ENCODE assay signal across 3 worm cellular contexts in genomic region chrX:14557352-14557935, ce11.
TF ChIP-seq lines count a peak whose summit lies in the region.

No protein-coding gene starts in this region.

TF ChIP-seq in whole organism, L1 larva, 84 proteins besides CTCF, POLR2A, EP300 and RAD21 (continued from another document):
- TF ChIP-seq dsc-1 (tag; optimal IDR thresholded peaks at IDR 0.05; lab: Kevin White, UChicago), result peak; percentile 17
- TF ChIP-seq efl-1 (optimal IDR thresholded peaks at IDR 0.05; lab: Kevin White, UChicago), result peak in 1 of 2 experiments; percentile 33
- TF ChIP-seq efl-1 (GFP tag; optimal IDR thresholded peaks at IDR 0.05 in 1 of 2; lab: Kevin White, UChicago), result peak in 1 of 2 experiments; percentile 92
- no peak for TF ChIP-seq nhr-85 (tag; lab: Kevin White, UChicago)
- no peak for TF ChIP-seq hlh-4 (tag; optimal IDR thresholded peaks at IDR 0.05; lab: Kevin White, UChicago)
- no peak for TF ChIP-seq unc-62 (GFP tag; optimal IDR thresholded peaks at IDR 0.05; lab: Kevin White, UChicago)
- no peak for TF ChIP-seq pqm-1 (tag; optimal IDR thresholded peaks at IDR 0.05; lab: Kevin White, UChicago)
- peak; percentile 65 for TF ChIP-seq nhr-20 (tag; optimal IDR thresholded peaks at IDR 0.05; lab: Kevin White, UChicago)
- no peak for TF ChIP-seq sup-37 (GFP tag; optimal IDR thresholded peaks at IDR 0.05; lab: Kevin White, UChicago)
- TF ChIP-seq nhr-77 (tag; optimal IDR thresholded peaks at IDR 0.05; lab: Kevin White, UChicago), result no peak
- TF ChIP-seq elt-2 (tag; optimal IDR thresholded peaks at IDR 0.05; lab: Kevin White, UChicago), result peak; percentile 49
- TF ChIP-seq ztf-4 (tag; optimal IDR thresholded peaks at IDR 0.05; lab: Kevin White, UChicago), result peak; percentile 32
- TF ChIP-seq sptf-1 (tag; optimal IDR thresholded peaks at IDR 0.05; lab: Kevin White, UChicago), result no peak
- TF ChIP-seq mep-1 (tag; optimal IDR thresholded peaks at IDR 0.05; lab: Kevin White, UChicago), result no peak
- TF ChIP-seq efl-3 (GFP tag; optimal IDR thresholded peaks at IDR 0.05; lab: Kevin White, UChicago), result no peak
- TF ChIP-seq unc-86 (tag; optimal IDR thresholded peaks at IDR 0.05; lab: Kevin White, UChicago), result peak; percentile 68
- TF ChIP-seq isw-1 (GFP tag; IDR thresholded peaks at IDR 0.05; lab: Robert Waterston, UW), result peak; percentile 40
- peak; percentile 7 for TF ChIP-seq snpc-4 (tag; optimal IDR thresholded peaks at IDR 0.05; lab: Kevin White, UChicago)
- TF ChIP-seq nhr-28 (tag; optimal IDR thresholded peaks at IDR 0.05; lab: Kevin White, UChicago), result no peak
- TF ChIP-seq egl-13 (tag; optimal IDR thresholded peaks at IDR 0.05; lab: Kevin White, UChicago), result peak; percentile 28
- TF ChIP-seq unc-30 (tag; optimal IDR thresholded peaks at IDR 0.05; lab: Kevin White, UChicago), result no peak
- no peak for TF ChIP-seq vab-15 (tag; optimal IDR thresholded peaks at IDR 0.05; lab: Kevin White, UChicago)
- TF ChIP-seq blmp-1 (tag; optimal IDR thresholded peaks at IDR 0.05; lab: Kevin White, UChicago), result no peak
- TF ChIP-seq dpl-1 (GFP tag; optimal IDR thresholded peaks at IDR 0.05; lab: Kevin White, UChicago), result peak in 1 of 3 experiments; percentile 2
- TF ChIP-seq nhr-19 (GFP tag; conservative IDR thresholded peaks at IDR 0.05; lab: Robert Waterston, UW), result peak; percentile 80
- peak; percentile 8 to 19 for TF ChIP-seq lin-35 (GFP tag; optimal IDR thresholded peaks at IDR 0.05; lab: Kevin White, UChicago)
- TF ChIP-seq sox-4 (tag; optimal IDR thresholded peaks at IDR 0.05; lab: Kevin White, UChicago), result no peak
- peak; percentile 55 for TF ChIP-seq irx-1 (tag; optimal IDR thresholded peaks at IDR 0.05; lab: Kevin White, UChicago)
- TF ChIP-seq ceh-82 (tag; optimal IDR thresholded peaks at IDR 0.05; lab: Kevin White, UChicago), result peak; percentile 45 to 59 (median 59)
- no peak for TF ChIP-seq fos-1 (tag; optimal IDR thresholded peaks at IDR 0.05; lab: Kevin White, UChicago)
- TF ChIP-seq xbp-1 (tag; optimal IDR thresholded peaks at IDR 0.05; lab: Kevin White, UChicago), result peak; percentile 35
- peak; percentile 72 for TF ChIP-seq nhr-47 (tag; optimal IDR thresholded peaks at IDR 0.05; lab: Kevin White, UChicago)
- TF ChIP-seq ceh-63 (GFP tag; optimal IDR thresholded peaks at IDR 0.05; lab: Kevin White, UChicago), result no peak
- peak; percentile 70 for TF ChIP-seq snu-23 (GFP tag; optimal IDR thresholded peaks at IDR 0.05; lab: Kevin White, UChicago)
- no peak for TF ChIP-seq hpl-2 (GFP tag; optimal IDR thresholded peaks at IDR 0.05; lab: Kevin White, UChicago)
- TF ChIP-seq Y116A8C.19 (tag; optimal IDR thresholded peaks at IDR 0.05; lab: Kevin White, UChicago; ENCODE audit: borderline replicate concordance), result no peak
- no peak for TF ChIP-seq jun-1 (tag; optimal IDR thresholded peaks at IDR 0.05; lab: Kevin White, UChicago)
- TF ChIP-seq nhr-237 (tag; optimal IDR thresholded peaks at IDR 0.05; lab: Kevin White, UChicago), result no peak
- TF ChIP-seq aha-1 (tag; optimal IDR thresholded peaks at IDR 0.05; lab: Kevin White, UChicago), result no peak
- no peak for TF ChIP-seq ama-1 (optimal IDR thresholded peaks at IDR 0.05; lab: Kevin White, UChicago)
- no peak for TF ChIP-seq fkh-4 (tag; optimal IDR thresholded peaks at IDR 0.05; lab: Kevin White, UChicago; ENCODE audit: borderline replicate concordance)
- TF ChIP-seq lin-14 (GFP tag; optimal IDR thresholded peaks at IDR 0.05; lab: Kevin White, UChicago), result peak; percentile 96

TF ChIP-seq in whole organism, L3 larva, 47 proteins besides CTCF, POLR2A, EP300 and RAD21 (continued from another document):
- TF ChIP-seq tbx-2 (tag; optimal IDR thresholded peaks at IDR 0.05; lab: Kevin White, UChicago), result peak; percentile 47
- no peak for TF ChIP-seq nhr-76 (tag; optimal IDR thresholded peaks at IDR 0.05; lab: Kevin White, UChicago)
- TF ChIP-seq mml-1 (tag; optimal IDR thresholded peaks at IDR 0.05; lab: Kevin White, UChicago), result no peak
- peak; percentile 60 for TF ChIP-seq pha-4 (tag; optimal IDR thresholded peaks at IDR 0.05; lab: Kevin White, UChicago)
- TF ChIP-seq ceh-16 (tag; optimal IDR thresholded peaks at IDR 0.05; lab: Kevin White, UChicago), result no peak
- no peak for TF ChIP-seq nhr-67 (tag; optimal IDR thresholded peaks at IDR 0.05; lab: Kevin White, UChicago)
- TF ChIP-seq pqm-1 (tag; optimal IDR thresholded peaks at IDR 0.05; lab: Kevin White, UChicago), result no peak
- no peak for TF ChIP-seq nhr-12 (tag; optimal IDR thresholded peaks at IDR 0.05; lab: Kevin White, UChicago)
- TF ChIP-seq nhr-237 (tag; optimal IDR thresholded peaks at IDR 0.05; lab: Kevin White, UChicago), result no peak

TF ChIP-seq in whole organism, L4 larva, 104 proteins besides CTCF, POLR2A, EP300 and RAD21 (continued from another document):
- TF ChIP-seq nhr-25 (tag; optimal IDR thresholded peaks at IDR 0.05; lab: Kevin White, UChicago; ENCODE audit: borderline replicate concordance, insufficient read depth), result no peak
- TF ChIP-seq gei-8 (GFP tag; optimal IDR thresholded peaks at IDR 0.05; lab: Kevin White, UChicago), result no peak
- peak; percentile 60 for TF ChIP-seq mep-1 (tag; optimal IDR thresholded peaks at IDR 0.05; lab: Kevin White, UChicago)
- TF ChIP-seq saeg-2 (GFP tag; IDR thresholded peaks at IDR 0.05; lab: Robert Waterston, UW), result no peak
- TF ChIP-seq sdz-12 (GFP tag; optimal IDR thresholded peaks at IDR 0.05; lab: Kevin White, UChicago), result no peak
- no peak for TF ChIP-seq F10B5.3 (tag; optimal IDR thresholded peaks at IDR 0.05; lab: Kevin White, UChicago)
- no peak for TF ChIP-seq T20F7.1 (GFP tag; optimal IDR thresholded peaks at IDR 0.05; lab: Kevin White, UChicago)
- TF ChIP-seq dmd-6 (GFP tag; IDR thresholded peaks at IDR 0.05; lab: Robert Waterston, UW), result peak; percentile 39
- no peak for TF ChIP-seq nhr-111 (GFP tag; optimal IDR thresholded peaks at IDR 0.05; lab: Kevin White, UChicago)
- no peak for TF ChIP-seq ZK546.5 (tag; optimal IDR thresholded peaks at IDR 0.05; lab: Kevin White, UChicago)
- TF ChIP-seq zag-1 (tag; optimal IDR thresholded peaks at IDR 0.05; lab: Kevin White, UChicago), result no peak
- TF ChIP-seq hif-1 (tag; optimal IDR thresholded peaks at IDR 0.05; lab: Kevin White, UChicago), result peak in 1 of 2 experiments; percentile 76
- peak; percentile 5 for TF ChIP-seq nhr-48 (tag; optimal IDR thresholded peaks at IDR 0.05; lab: Kevin White, UChicago)
- peak; percentile 76 for TF ChIP-seq hlh-11 (tag; optimal IDR thresholded peaks at IDR 0.05; lab: Kevin White, UChicago)
- no peak for TF ChIP-seq spr-3 (GFP tag; optimal IDR thresholded peaks at IDR 0.05; lab: Kevin White, UChicago)
- peak; percentile 81 for TF ChIP-seq hmg-1.1 (GFP tag; IDR thresholded peaks at IDR 0.05; lab: Robert Waterston, UW)
- no peak for TF ChIP-seq vab-7 (GFP tag; IDR thresholded peaks at IDR 0.05; lab: Robert Waterston, UW)
- TF ChIP-seq lin-29 (GFP tag; IDR thresholded peaks at IDR 0.05; lab: Robert Waterston, UW), result no peak
- TF ChIP-seq arid-1 (GFP tag; conservative IDR thresholded peaks at IDR 0.05; lab: Robert Waterston, UW), result 0 out of 2 replicates have a peak, but pooled peaks have one; percentile 21
- TF ChIP-seq nhr-28 (tag; optimal IDR thresholded peaks at IDR 0.05; lab: Kevin White, UChicago), result peak; percentile 77
- peak; percentile 69 for TF ChIP-seq hlh-30 (tag; optimal IDR thresholded peaks at IDR 0.05; lab: Kevin White, UChicago; ENCODE audit: insufficient read depth)
- TF ChIP-seq mxl-3 (GFP tag; optimal IDR thresholded peaks at IDR 0.05; lab: Kevin White, UChicago), result peak; percentile 1
- TF ChIP-seq ctbp-1 (GFP tag; IDR thresholded peaks at IDR 0.05; lab: Robert Waterston, UW), result peak; percentile 80
- no peak for TF ChIP-seq mes-2 (tag; optimal IDR thresholded peaks at IDR 0.05; lab: Kevin White, UChicago; ENCODE audit: poor library complexity, severe bottlenecking)
- TF ChIP-seq cey-2 (tag; optimal IDR thresholded peaks at IDR 0.05; lab: Kevin White, UChicago; ENCODE audit: borderline replicate concordance, insufficient read depth), result no peak
- peak; percentile 96 for TF ChIP-seq aha-1 (tag; lab: Kevin White, UChicago)
- 0 out of 2 replicates have a peak, but pooled peaks have one; percentile 18 for TF ChIP-seq T26A8.4 (GFP tag; IDR thresholded peaks at IDR 0.05; lab: Robert Waterston, UW)
- TF ChIP-seq mxl-2 (GFP tag; conservative IDR thresholded peaks at IDR 0.05; lab: Robert Waterston, UW), result no peak
